Worm (Caenorhabditis elegans): ENCODE measurements around the gene gnrr-6.

DNA sequence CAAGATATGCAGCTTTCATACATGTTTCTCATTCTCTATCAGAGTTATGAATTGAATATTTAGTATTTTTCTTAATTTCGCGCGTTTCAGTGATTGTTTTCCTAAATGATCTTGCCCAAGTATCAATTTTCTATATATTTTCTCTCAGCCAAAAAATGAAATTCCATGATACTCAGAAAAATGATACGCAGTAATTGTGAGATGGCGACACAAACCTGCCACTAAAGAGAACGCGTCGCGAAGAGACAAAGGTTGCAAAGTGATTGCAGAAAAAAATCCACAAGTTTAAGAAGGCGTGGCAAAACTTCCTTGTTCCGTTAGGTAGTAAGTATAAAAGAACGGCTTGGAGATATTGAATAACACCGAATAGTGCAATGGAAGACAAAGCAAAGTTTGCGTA is 22.5 kb downstream of the gnrr-6 start, which contains the start of gene col-179:
- TF ChIP-seq pqm-1 (tag; optimal IDR thresholded peaks at IDR 0.05) (no peak), che-1 (tag; optimal IDR thresholded peaks at IDR 0.05) (no peak), fkh-6 (tag; optimal IDR thresholded peaks at IDR 0.05) (no peak), fkh-10 (GFP tag; optimal IDR thresholded peaks at IDR 0.05) (no peak), ama-1 (optimal IDR thresholded peaks at IDR 0.05) (no peak), elt-2 (tag; optimal IDR thresholded peaks at IDR 0.05) (no peak)

Measured in whole organism, late embryonic.